Fruit fly (Drosophila melanogaster) whole organism, embryonic: ENCODE measurements around the gene Oatp30B.

Experiments used
- Atf3 ChIP-seq: fragments of 200-800 bp; sonication (Bioruptor generic); optimal IDR thresholded peaks from 3 replicates; lab custom pipeline; 2016; ENCODE audit warnings: missing biosample characterization, missing genetic modification characterization
- Bgb ChIP-seq: fragments of 200-800 bp; sonication (Bioruptor generic); IDR thresholded peaks from 2 replicates; pipeline ENCODE4 v1.3.6; 2022; ENCODE audit warnings: missing biosample characterization, missing genetic modification characterization; ENCODE audit not compliant: partially characterized antibody
- Blimp-1 ChIP-seq: fragments of 200-800 bp; sonication (Bioruptor generic); optimal IDR thresholded peaks from 3 replicates; lab custom pipeline; 2018; ENCODE audit warnings: missing biosample characterization, missing genetic modification characterization, mild to moderate bottlenecking, moderate library complexity, missing genetic modification reagents
- Bteb2 ChIP-seq: fragments of 200-800 bp; sonication (Bioruptor generic); optimal IDR thresholded peaks from 2 replicates; lab custom pipeline; 2016; ENCODE audit warnings: missing biosample characterization, missing genetic modification characterization
- CG13287 ChIP-seq: fragments of 200-800 bp; sonication (Bioruptor generic); IDR thresholded peaks from 2 replicates; pipeline ENCODE4 v1.3.6; 2022; ENCODE audit warnings: missing biosample characterization, missing genetic modification characterization; ENCODE audit not compliant: partially characterized antibody
- CG13296 ChIP-seq: fragments of 200-800 bp; sonication (Bioruptor generic); optimal IDR thresholded peaks from 3 replicates; lab custom pipeline; 2018; ENCODE audit warnings: missing biosample characterization, mild to moderate bottlenecking, missing genetic modification characterization
- CG13894 ChIP-seq: fragments of 200-800 bp; sonication (Bioruptor generic); optimal IDR thresholded peaks from 3 replicates; lab custom pipeline; 2018; ENCODE audit warnings: missing biosample characterization, mild to moderate bottlenecking, missing genetic modification characterization, moderate library complexity
- CG15073 ChIP-seq: fragments of 200-800 bp; sonication (Bioruptor generic); optimal IDR thresholded peaks from 2 replicates; lab custom pipeline; 2016; ENCODE audit warnings: missing biosample characterization, missing genetic modification characterization
- CG1529 ChIP-seq: fragments of 200-800 bp; sonication (Bioruptor generic); optimal IDR thresholded peaks from 3 replicates; lab custom pipeline; 2018; ENCODE audit warnings: missing biosample characterization, missing genetic modification characterization
- CG16863 ChIP-seq: fragments of 200-800 bp; sonication (Bioruptor generic); optimal IDR thresholded peaks from 3 replicates; lab custom pipeline; 2016; ENCODE audit warnings: missing biosample characterization, missing genetic modification characterization
- CG17568 ChIP-seq: fragments of 200-800 bp; sonication (Bioruptor generic); optimal IDR thresholded peaks from 2 replicates; lab custom pipeline; 2018; ENCODE audit warnings: missing biosample characterization, mild to moderate bottlenecking, missing genetic modification characterization, moderate library complexity
- CG17829 ChIP-seq: fragments of 200-800 bp; optimal IDR thresholded peaks from 2 replicates; lab custom pipeline; 2019; ENCODE audit warnings: missing biosample characterization, mild to moderate bottlenecking, missing genetic modification characterization, moderate library complexity
- CG1792 ChIP-seq: fragments of 200-800 bp; sonication (Bioruptor generic); optimal IDR thresholded peaks from 2 replicates; lab custom pipeline; 2016; ENCODE audit warnings: missing biosample characterization, missing genetic modification characterization
- CG2202 ChIP-seq: fragments of 200-800 bp; sonication (Bioruptor generic); optimal IDR thresholded peaks from 2 replicates; lab custom pipeline; 2018; ENCODE audit warnings: missing biosample characterization, mild to moderate bottlenecking, missing genetic modification characterization
- CG2875 ChIP-seq: fragments of 200-800 bp; sonication (Bioruptor generic); optimal IDR thresholded peaks from 2 replicates; lab custom pipeline; 2017; ENCODE audit warnings: missing biosample characterization, mild to moderate bottlenecking, missing genetic modification characterization, missing genetic modification reagents
- CG30020 ChIP-seq: fragments of 200-800 bp; optimal IDR thresholded peaks from 2 replicates; lab custom pipeline; 2019; ENCODE audit warnings: missing biosample characterization, mild to moderate bottlenecking, missing genetic modification characterization, moderate library complexity
- CG31388 ChIP-seq: fragments of 200-800 bp; sonication (Bioruptor generic); optimal IDR thresholded peaks from 2 replicates; lab custom pipeline; 2016; ENCODE audit warnings: missing biosample characterization, missing genetic modification characterization
- CG34224 ChIP-seq: fragments of 200-800 bp; sonication (Bioruptor generic); IDR thresholded peaks from 3 replicates; pipeline ENCODE4 v1.3.6; 2022; ENCODE audit warnings: missing biosample characterization, missing genetic modification characterization; ENCODE audit not compliant: partially characterized antibody
- CG5180 ChIP-seq: fragments of 200-800 bp; sonication (Bioruptor generic); optimal IDR thresholded peaks from 3 replicates; lab custom pipeline; 2017; ENCODE audit warnings: missing biosample characterization, missing genetic modification characterization, mild to moderate bottlenecking, moderate library complexity, missing genetic modification reagents
- CG6683 ChIP-seq: fragments of 200-800 bp; sonication (Bioruptor generic); optimal IDR thresholded peaks from 2 replicates; lab custom pipeline; 2017; ENCODE audit warnings: missing biosample characterization, mild to moderate bottlenecking, missing genetic modification characterization, missing genetic modification reagents
- CG6791 ChIP-seq: fragments of 200-800 bp; sonication (Bioruptor generic); IDR thresholded peaks from 3 replicates; pipeline ENCODE4 v1.3.6; 2022; ENCODE audit warnings: missing biosample characterization, missing genetic modification characterization; ENCODE audit not compliant: partially characterized antibody
- CG7839 ChIP-seq: fragments of 200-800 bp; sonication (Bioruptor generic); optimal IDR thresholded peaks from 3 replicates; lab custom pipeline; 2018; ENCODE audit warnings: missing biosample characterization, mild to moderate bottlenecking, missing genetic modification characterization, moderate library complexity
- CG8478 ChIP-seq: fragments of >200 bp; optimal IDR thresholded peaks from 2 replicates; lab custom pipeline; 2018
- CG9437 ChIP-seq: fragments of 200-800 bp; sonication (Bioruptor generic); optimal IDR thresholded peaks from 2 replicates; lab custom pipeline; 2018; ENCODE audit warnings: missing biosample characterization, mild to moderate bottlenecking, missing genetic modification characterization
- CG9797 ChIP-seq: fragments of 200-800 bp; sonication (Bioruptor generic); optimal IDR thresholded peaks from 3 replicates; lab custom pipeline; 2018; ENCODE audit warnings: missing biosample characterization, mild to moderate bottlenecking, missing genetic modification characterization
- Chrac-16 ChIP-seq: fragments of 200-800 bp; sonication (Bioruptor generic); optimal IDR thresholded peaks from 3 replicates; lab custom pipeline; 2016; ENCODE audit warnings: missing biosample characterization, missing genetic modification characterization
- Ets65A ChIP-seq: fragments of 200-800 bp; sonication (Bioruptor generic); peaks from one replicate; lab custom pipeline; 2016; ENCODE audit warnings: missing biosample characterization, missing genetic modification characterization
- Ets97D ChIP-seq: fragments of 200-800 bp; sonication (Bioruptor generic); optimal IDR thresholded peaks from 3 replicates; lab custom pipeline; 2016; ENCODE audit warnings: missing biosample characterization, missing genetic modification characterization
- HHEX ChIP-seq: fragments of 200-800 bp; sonication (Bioruptor generic); optimal IDR thresholded peaks from 3 replicates; lab custom pipeline; 2017; ENCODE audit warnings: missing biosample characterization, mild to moderate bottlenecking, missing genetic modification characterization, missing genetic modification reagents
- MBD-R2 ChIP-seq: fragments of 200-800 bp; sonication (Bioruptor generic); IDR thresholded peaks from 2 replicates; pipeline ENCODE4 v1.3.6; 2022; ENCODE audit warnings: missing biosample characterization, missing genetic modification characterization
- Rx ChIP-seq: fragments of 200-800 bp; sonication (Bioruptor generic); IDR thresholded peaks from 2 replicates; pipeline ENCODE4 v1.3.6; 2022; ENCODE audit warnings: missing biosample characterization, missing genetic modification characterization
- Sox100B ChIP-seq: fragments of 200-800 bp; sonication (Bioruptor generic); optimal IDR thresholded peaks from 3 replicates; lab custom pipeline; 2018; ENCODE audit warnings: missing biosample characterization, mild to moderate bottlenecking, missing genetic modification characterization
- Stat92E ChIP-seq, 3 experiments: fragments of >200 bp in 2 of 3; fragments of 200-800 bp in 1 of 3; sonication (Bioruptor generic) in 1 of 3; optimal IDR thresholded peaks; 2 replicates each; lab custom pipeline; 2017 to 2019; ENCODE audit warnings: missing biosample characterization in 3 of 3, missing genetic modification characterization in 3 of 3, mild to moderate bottlenecking in 1 of 3, moderate library complexity in 1 of 3
- al ChIP-seq: fragments of 200-800 bp; sonication (Bioruptor generic); IDR thresholded peaks from 2 replicates; pipeline ENCODE4 v1.3.6; 2022; ENCODE audit warnings: missing biosample characterization, missing genetic modification characterization
- amos ChIP-seq: fragments of 200-800 bp; sonication (Bioruptor generic); IDR thresholded peaks from 2 replicates; pipeline ENCODE4 v1.3.6; 2022; ENCODE audit warnings: missing biosample characterization, missing genetic modification characterization; ENCODE audit not compliant: partially characterized antibody
- bab2 ChIP-seq: fragments of 200-800 bp; sonication (Bioruptor generic); optimal IDR thresholded peaks from 2 replicates; lab custom pipeline; 2016; ENCODE audit warnings: missing biosample characterization, missing genetic modification characterization
- crol ChIP-seq: fragments of 200-800 bp; sonication (Bioruptor generic); IDR thresholded peaks from 2 replicates; pipeline ENCODE4 v1.3.6; 2022; ENCODE audit warnings: missing biosample characterization, missing genetic modification characterization
- ems ChIP-seq: fragments of 200-800 bp; sonication (Bioruptor generic); optimal IDR thresholded peaks from 3 replicates; lab custom pipeline; 2016; ENCODE audit warnings: missing biosample characterization, missing genetic modification characterization
- eve ChIP-seq, 2 experiments: fragments of >200 bp; optimal IDR thresholded peaks; 2 replicates each; lab custom pipeline; 2017; ENCODE audit warnings: missing biosample characterization in 2 of 2, missing genetic modification characterization in 2 of 2
- fd96Cb ChIP-seq: fragments of 200-800 bp; sonication (Bioruptor generic); optimal IDR thresholded peaks from 2 replicates; lab custom pipeline; 2018; ENCODE audit warnings: missing biosample characterization, mild to moderate bottlenecking, missing genetic modification characterization, moderate library complexity
- gcm2 ChIP-seq: fragments of 200-800 bp; sonication (Bioruptor generic); optimal IDR thresholded peaks from 2 replicates; lab custom pipeline; 2016; ENCODE audit warnings: missing biosample characterization, missing genetic modification characterization
- lov ChIP-seq, 2 experiments: fragments of 200-800 bp in 1 of 2; fragments of >200 bp in 1 of 2; sonication (Bioruptor generic) in 1 of 2; IDR thresholded peaks in 1 of 2; optimal IDR thresholded peaks in 1 of 2; 2 replicates in 1 of 2; 3 replicates in 1 of 2; pipeline versions ENCODE4 v1.3.6 to Lab custom; 2017 to 2022; ENCODE audit warnings: missing biosample characterization in 1 of 2, missing genetic modification characterization in 1 of 2
- mld ChIP-seq: fragments of 200-800 bp; sonication (Bioruptor generic); IDR thresholded peaks from 3 replicates; pipeline ENCODE4 v1.3.6; 2022; ENCODE audit warnings: missing biosample characterization, missing genetic modification characterization; ENCODE audit not compliant: partially characterized antibody
- psq ChIP-seq: fragments of 200-800 bp; sonication (Bioruptor generic); optimal IDR thresholded peaks from 2 replicates; lab custom pipeline; 2017; ENCODE audit warnings: missing biosample characterization, missing genetic modification characterization
- scrt ChIP-seq: fragments of 200-800 bp; sonication (Bioruptor generic); optimal IDR thresholded peaks from 2 replicates; lab custom pipeline; 2018; ENCODE audit warnings: missing biosample characterization, mild to moderate bottlenecking, missing genetic modification characterization, moderate library complexity
- ssp ChIP-seq: fragments of 200-800 bp; sonication (Bioruptor generic); IDR thresholded peaks from 2 replicates; pipeline ENCODE4 v1.3.6; 2022; ENCODE audit warnings: missing biosample characterization, missing genetic modification characterization
- tin ChIP-seq: fragments of 200-800 bp; sonication (Bioruptor generic); optimal IDR thresholded peaks from 3 replicates; lab custom pipeline; 2016; ENCODE audit warnings: missing biosample characterization, missing genetic modification characterization
- tll ChIP-seq, 2 experiments: fragments of 200-800 bp in 1 of 2; fragments of >200 bp in 1 of 2; sonication (Bioruptor generic) in 1 of 2; optimal IDR thresholded peaks; 2 replicates each; lab custom pipeline; 2017 to 2019; ENCODE audit warnings: missing biosample characterization in 2 of 2, missing genetic modification characterization in 2 of 2, mild to moderate bottlenecking in 1 of 2, moderate library complexity in 1 of 2

The Oatp30B gene

dm6 chr2L:9502786-9503443 lies 18.1 kb upstream of the Oatp30B start (continued):
- TF ChIP-seq Sox100B (GFP tag; lab: Kevin White, UChicago) (peak; percentile 67), scrt (GFP tag; lab: Kevin White, UChicago) (peak; percentile 26), Blimp-1 (peak; percentile 68), CG8478 (no peak), al (GFP tag; lab: Robert Waterston, UW) (peak; percentile 68), CG15073 (GFP tag; lab: Kevin White, UChicago) (no peak), gcm2 (GFP tag; lab: Kevin White, UChicago) (no peak), tll (GFP tag; optimal IDR thresholded peaks at IDR 0.05; lab: Kevin White, UChicago) (no peak), CG17829 (peak; percentile 32), CG30020 (tag; lab: Kevin White, UChicago) (no peak), CG2875 (GFP tag; lab: Kevin White, UChicago) (peak; percentile 55), CG13894 (tag; lab: Kevin White, UChicago) (no peak), CG7839 (tag; lab: Kevin White, UChicago) (peak; percentile 77), mld (no peak), Bgb (GFP tag; lab: Robert Waterston, UW) (0 out of 2 replicates have a peak, but pooled peaks have one; percentile 28), Atf3 (GFP tag; lab: Kevin White, UChicago) (no peak), tin (GFP tag; lab: Kevin White, UChicago) (peak; percentile 15), crol (GFP tag; lab: Robert Waterston, UW) (0 out of 2 replicates have a peak, but pooled peaks have one; percentile 14), CG9437 (GFP tag; lab: Kevin White, UChicago) (peak; percentile 56), CG1529 (GFP tag; lab: Kevin White, UChicago) (peak; percentile 66), amos (no peak), ems (GFP tag; lab: Kevin White, UChicago) (no peak), CG13287 (GFP tag; lab: Robert Waterston, UW) (no peak; the same call in 1 of the 2 replicates), CG6683 (no peak), lov (optimal IDR thresholded peaks at IDR 0.05; lab: Kevin White, UChicago) (no peak), lov (GFP tag; IDR thresholded peaks at IDR 0.05; lab: Robert Waterston, UW) (0 out of 3 replicates have a peak, but pooled peaks have one; percentile 55), eve (GFP tag; optimal IDR thresholded peaks at IDR 0.05; lab: Kevin White, UChicago) (peak in 1 of 2 experiments; percentile 36), CG6791 (GFP tag; lab: Robert Waterston, UW) (no peak), CG34224 (GFP tag; lab: Robert Waterston, UW) (no peak), CG31388 (GFP tag; lab: Kevin White, UChicago) (no peak), CG17568 (peak; percentile 67), bab2 (GFP tag; lab: Kevin White, UChicago) (no peak), Bteb2 (peak; percentile 63), CG16863 (peak; percentile 44), CG2202 (tag; lab: Kevin White, UChicago) (no peak), psq (GFP tag; lab: Kevin White, UChicago) (peak; percentile 28), CG1792 (GFP tag; lab: Kevin White, UChicago) (no peak), Chrac-16 (GFP tag; lab: Kevin White, UChicago) (peak; percentile 62), CG5180 (GFP tag; lab: Kevin White, UChicago) (no peak), HHEX (GFP tag; lab: Kevin White, UChicago) (peak; percentile 44), Stat92E (GFP tag; optimal IDR thresholded peaks at IDR 0.05; lab: Kevin White, UChicago) (no peak), MBD-R2 (GFP tag; lab: Robert Waterston, UW) (peak; percentile 53; the same call in 1 of the 2 replicates), CG9797 (GFP tag; lab: Kevin White, UChicago) (no peak), ssp (GFP tag; lab: Robert Waterston, UW) (no peak), CG13296 (GFP tag; lab: Kevin White, UChicago) (peak; percentile 64), Rx (GFP tag; lab: Robert Waterston, UW) (peak; percentile 55), Ets65A (no peak), fd96Cb (peak; percentile 47), Ets97D (no peak)
